Fruit fly (Drosophila melanogaster) whole organism, adult: ENCODE measurements around the gene CG14102.

ENCODE experiments used
- CG11617 ChIP-seq: fragments of 200-800 bp; sonication (Bioruptor generic); optimal IDR thresholded peaks from 2 replicates; lab custom pipeline; 2017; ENCODE audit warnings: mild to moderate bottlenecking, missing biosample characterization, missing genetic modification reagents, missing genetic modification characterization
- CG12768 ChIP-seq: fragments of 200-800 bp; sonication (Bioruptor generic); optimal IDR thresholded peaks from 2 replicates; lab custom pipeline; 2017; ENCODE audit warnings: missing biosample characterization, missing genetic modification characterization, mild to moderate bottlenecking, moderate library complexity, missing genetic modification reagents
- CG14711 ChIP-seq: fragments of 200-800 bp; sonication (Bioruptor generic); optimal IDR thresholded peaks from 2 replicates; lab custom pipeline; 2018; ENCODE audit warnings: missing biosample characterization, mild to moderate bottlenecking, missing genetic modification characterization, moderate library complexity
- CG1620 ChIP-seq: fragments of 200-800 bp; sonication (Bioruptor generic); optimal IDR thresholded peaks from 2 replicates; lab custom pipeline; 2016; ENCODE audit warnings: missing biosample characterization, missing genetic modification characterization
- CG33017 ChIP-seq: fragments of 200-800 bp; sonication (Bioruptor generic); optimal IDR thresholded peaks from 2 replicates; lab custom pipeline; 2018; ENCODE audit warnings: missing biosample characterization, mild to moderate bottlenecking, missing genetic modification characterization, moderate library complexity
- CG5204 ChIP-seq: fragments of 200-800 bp; sonication (Bioruptor generic); optimal IDR thresholded peaks from 2 replicates; lab custom pipeline; 2016; ENCODE audit warnings: missing biosample characterization, missing genetic modification characterization
- CG7045 ChIP-seq: fragments of 200-800 bp; sonication (Bioruptor generic); optimal IDR thresholded peaks from 2 replicates; lab custom pipeline; 2017; ENCODE audit warnings: missing biosample characterization, mild to moderate bottlenecking, missing genetic modification characterization
- CG7101 ChIP-seq: fragments of 200-800 bp; sonication (Bioruptor generic); optimal IDR thresholded peaks from 2 replicates; lab custom pipeline; 2018; ENCODE audit warnings: missing biosample characterization, mild to moderate bottlenecking, missing genetic modification characterization, moderate library complexity
- Clk ChIP-seq: fragments of 200-800 bp; sonication (Bioruptor generic); optimal IDR thresholded peaks from 2 replicates; lab custom pipeline; 2017; ENCODE audit warnings: missing biosample characterization, missing genetic modification characterization
- Crg-1 ChIP-seq: fragments of 200-800 bp; sonication (Bioruptor generic); optimal IDR thresholded peaks from 2 replicates; lab custom pipeline; 2016; ENCODE audit warnings: missing biosample characterization, missing genetic modification characterization
- Hr96 ChIP-seq: fragments of 200-800 bp; sonication (Bioruptor generic); optimal IDR thresholded peaks from 2 replicates; lab custom pipeline; 2016; ENCODE audit warnings: missing biosample characterization, missing genetic modification characterization
- Mnt ChIP-seq: fragments of 200-800 bp; sonication (Bioruptor generic); optimal IDR thresholded peaks from 2 replicates; lab custom pipeline; 2016; ENCODE audit warnings: missing biosample characterization, mild to moderate bottlenecking, missing genetic modification characterization
- bab1 ChIP-seq: fragments of 200-800 bp; sonication (Bioruptor generic); optimal IDR thresholded peaks from 3 replicates; lab custom pipeline; 2019; ENCODE audit warnings: missing biosample characterization, mild to moderate bottlenecking, missing genetic modification characterization, moderate library complexity
- cic ChIP-seq: fragments of 200-800 bp; sonication (Bioruptor generic); optimal IDR thresholded peaks from 2 replicates; lab custom pipeline; 2017; ENCODE audit warnings: missing biosample characterization, mild to moderate bottlenecking, missing genetic modification characterization, moderate library complexity
- cnc ChIP-seq, 2 experiments: fragments of >200 bp; optimal IDR thresholded peaks; 2 replicates each; lab custom pipeline; 2017
- kay ChIP-seq: fragments of 200-800 bp; sonication (Bioruptor generic); peaks from one replicate; lab custom pipeline; 2016; ENCODE audit warnings: missing biosample characterization, missing genetic modification characterization, borderline replicate concordance
- ovo ChIP-seq: fragments of 200-800 bp; sonication (Bioruptor generic); optimal IDR thresholded peaks from 2 replicates; lab custom pipeline; 2016; ENCODE audit warnings: missing biosample characterization, missing genetic modification characterization
- pad ChIP-seq: fragments of 200-800 bp; sonication (Bioruptor generic); optimal IDR thresholded peaks from 3 replicates; lab custom pipeline; 2017; ENCODE audit warnings: missing biosample characterization, missing genetic modification characterization, mild to moderate bottlenecking, moderate library complexity, missing genetic modification reagents
- tj ChIP-seq: fragments of 200-800 bp; sonication (Bioruptor generic); optimal IDR thresholded peaks from 3 replicates; lab custom pipeline; 2017; ENCODE audit warnings: missing biosample characterization, mild to moderate bottlenecking, missing genetic modification characterization, moderate library complexity
- toe ChIP-seq: fragments of 200-800 bp; sonication (Bioruptor generic); optimal IDR thresholded peaks from 2 replicates; lab custom pipeline; 2016; ENCODE audit warnings: missing biosample characterization, missing genetic modification characterization

Gene CG14102

DNA sequence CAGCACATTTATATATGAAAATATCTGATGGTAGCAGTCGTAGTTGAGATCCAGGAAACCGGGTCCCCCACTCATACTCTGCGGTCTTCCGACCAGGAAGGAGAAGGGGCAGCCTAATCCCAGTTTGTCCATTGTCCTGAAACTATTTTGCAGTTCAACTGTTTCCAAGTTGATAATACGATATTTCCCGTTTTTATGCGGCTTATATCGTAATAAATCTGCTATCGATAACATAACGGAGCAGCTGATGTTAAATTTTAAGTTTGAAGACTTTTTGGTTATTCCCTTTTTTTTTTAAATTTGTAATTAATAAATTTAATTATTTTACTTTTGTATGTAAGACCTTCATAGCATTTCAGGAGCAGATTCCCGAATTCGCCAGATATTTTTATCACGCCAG, at the start of gene CG14102:
Gene CG14102 (minus strand): TSS at position 187 of the 400 bp plus-strand sequence.
- TF ChIP-seq CG14711 (tag; lab: Kevin White, UChicago), result no peak
- TF ChIP-seq bab1 (GFP tag; lab: Kevin White, UChicago), result no peak
- no peak for TF ChIP-seq Crg-1
- TF ChIP-seq kay (GFP tag; lab: Kevin White, UChicago), result no peak
- no peak for TF ChIP-seq CG1620 (GFP tag; lab: Kevin White, UChicago)
- TF ChIP-seq cic (GFP tag; lab: Kevin White, UChicago), result no peak
- TF ChIP-seq pad, result no peak
- no peak for TF ChIP-seq ovo (GFP tag; lab: Kevin White, UChicago)
- no peak for TF ChIP-seq CG7101 (tag; lab: Kevin White, UChicago)
- no peak for TF ChIP-seq tj (GFP tag; lab: Kevin White, UChicago)
- no peak for TF ChIP-seq CG11617 (GFP tag; lab: Kevin White, UChicago)
- no peak for TF ChIP-seq cnc (optimal IDR thresholded peaks at IDR 0.05; lab: Kevin White, UChicago)
- no peak for TF ChIP-seq toe (GFP tag; lab: Kevin White, UChicago)
- TF ChIP-seq Hr96 (GFP tag; lab: Kevin White, UChicago), result no peak
- TF ChIP-seq Clk (GFP tag; lab: Kevin White, UChicago), result no peak
- TF ChIP-seq CG7045 (GFP tag; lab: Kevin White, UChicago), result no peak
- TF ChIP-seq CG12768 (GFP tag; lab: Kevin White, UChicago), result no peak
- no peak for TF ChIP-seq Mnt
- TF ChIP-seq CG33017 (tag; lab: Kevin White, UChicago), result no peak
- no peak for TF ChIP-seq CG5204 (GFP tag; lab: Kevin White, UChicago)

DNA sequence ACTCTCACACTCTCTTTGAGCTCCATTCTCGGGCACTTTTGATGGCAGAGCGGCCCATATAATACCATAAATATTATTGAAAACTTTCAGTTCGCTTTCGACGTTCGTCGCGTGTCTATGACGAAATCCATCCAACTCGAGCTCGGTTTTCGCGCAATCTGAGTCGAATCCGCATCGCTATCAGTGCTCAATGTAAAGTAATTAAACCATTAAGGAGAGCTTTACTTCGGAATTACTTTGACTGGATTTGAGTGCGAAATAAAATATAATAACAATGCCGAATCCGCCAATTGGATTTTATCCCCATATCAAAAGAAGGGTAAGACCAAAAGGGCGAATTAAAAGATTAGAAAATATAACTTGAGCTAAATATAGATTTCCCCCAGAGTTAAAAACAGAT, 47.0 kb upstream of the CG14102 start:
- TF ChIP-seq kay (GFP tag; lab: Kevin White, UChicago) (peak; percentile 76), pad (no peak)

DNA sequence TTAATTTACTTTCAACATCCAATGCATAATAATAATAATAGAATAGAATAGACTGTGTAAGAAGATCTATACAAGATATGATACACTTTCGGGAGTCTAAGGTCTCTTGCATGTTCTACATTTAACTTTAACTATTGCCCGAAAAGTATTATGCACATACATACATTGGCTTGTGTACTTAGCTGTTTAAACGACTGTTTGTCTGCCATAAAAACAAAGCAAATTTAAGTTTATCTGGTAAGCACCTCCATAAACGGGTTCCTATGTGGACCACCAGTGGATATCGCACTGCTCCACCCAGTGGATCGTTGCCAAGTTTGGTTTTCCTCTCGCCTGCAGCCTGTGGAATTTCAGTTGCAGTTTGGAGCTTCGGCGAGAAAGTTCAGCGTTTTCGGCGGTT, 45.9 kb upstream of the CG14102 start:
- TF ChIP-seq CG33017 (tag; lab: Kevin White, UChicago), result no peak
- TF ChIP-seq CG7045 (GFP tag; lab: Kevin White, UChicago), result no peak
- no peak for TF ChIP-seq pad
- TF ChIP-seq CG7101 (tag; lab: Kevin White, UChicago), result no peak
- no peak for TF ChIP-seq Crg-1
- no peak for TF ChIP-seq cic (GFP tag; lab: Kevin White, UChicago)
- TF ChIP-seq Mnt, result no peak
- TF ChIP-seq bab1 (GFP tag; lab: Kevin White, UChicago), result no peak
- TF ChIP-seq toe (GFP tag; lab: Kevin White, UChicago), result no peak
- no peak for TF ChIP-seq CG11617 (GFP tag; lab: Kevin White, UChicago)
- no peak for TF ChIP-seq tj (GFP tag; lab: Kevin White, UChicago)
- TF ChIP-seq kay (GFP tag; lab: Kevin White, UChicago), result no peak
- no peak for TF ChIP-seq Clk (GFP tag; lab: Kevin White, UChicago)
- no peak for TF ChIP-seq cnc (optimal IDR thresholded peaks at IDR 0.05; lab: Kevin White, UChicago)
- no peak for TF ChIP-seq CG14711 (tag; lab: Kevin White, UChicago)
- no peak for TF ChIP-seq CG12768 (GFP tag; lab: Kevin White, UChicago)

- TF ChIP-seq tj (GFP tag; lab: Kevin White, UChicago), result peak; percentile 94
- TF ChIP-seq CG14711 (tag; lab: Kevin White, UChicago), result no peak
Measured at dm6 chr3L:19845907-19846301, 44.8 kb upstream of the CG14102 start.

DNA sequence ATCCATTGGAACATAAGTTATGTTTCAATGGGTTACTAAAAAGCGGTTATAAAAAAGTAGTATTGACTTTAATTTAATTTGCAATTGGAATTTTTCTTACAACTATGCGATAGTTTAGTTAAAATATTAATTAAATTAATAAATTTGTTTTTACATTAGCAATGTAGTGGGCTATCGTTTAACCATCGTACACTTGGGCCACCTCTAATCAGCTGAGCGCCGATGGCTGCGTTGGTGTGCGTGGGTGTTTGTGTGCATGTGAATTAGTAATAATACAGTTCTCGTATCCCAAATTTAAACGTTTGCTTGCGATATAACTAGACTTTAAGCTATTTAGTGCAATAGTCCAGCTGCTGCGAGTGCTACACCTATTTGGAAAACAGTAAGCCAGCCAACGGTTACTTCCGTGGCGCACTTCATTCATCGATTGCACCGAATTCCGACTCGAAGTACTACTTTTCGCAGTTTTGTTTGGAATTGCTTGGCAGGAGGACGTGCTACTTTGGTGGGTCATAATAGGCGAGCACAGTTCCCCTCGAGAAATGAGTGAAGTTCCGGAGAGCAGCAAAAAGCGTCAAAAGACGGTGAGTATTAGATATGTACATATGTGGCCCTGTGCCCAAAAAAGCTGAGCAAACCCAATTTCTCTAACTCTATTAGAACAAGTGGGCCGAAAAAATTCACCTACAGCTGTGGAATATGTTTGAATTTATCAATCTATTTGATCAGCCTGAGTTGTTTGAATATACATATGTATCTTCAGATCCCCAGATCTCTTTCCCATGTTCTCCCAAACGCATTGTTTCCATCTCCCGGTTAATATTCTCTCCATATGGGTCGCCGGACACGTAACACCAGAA, 44.2 kb upstream of the CG14102 start, which contains the start of gene Papss:
Gene Papss (plus strand): TSS at position 247 of the 860 bp plus-strand sequence.
- TF ChIP-seq Clk (GFP tag; lab: Kevin White, UChicago) (no peak), CG12768 (GFP tag; lab: Kevin White, UChicago) (no peak), CG1620 (GFP tag; lab: Kevin White, UChicago) (no peak), CG33017 (tag; lab: Kevin White, UChicago) (peak; percentile 19), CG11617 (GFP tag; lab: Kevin White, UChicago) (peak; percentile 26), CG14711 (tag; lab: Kevin White, UChicago) (peak; percentile 37), toe (GFP tag; lab: Kevin White, UChicago) (no peak), CG5204 (GFP tag; lab: Kevin White, UChicago) (no peak), Crg-1 (no peak), cic (GFP tag; lab: Kevin White, UChicago) (no peak), kay (GFP tag; lab: Kevin White, UChicago) (no peak), CG7045 (GFP tag; lab: Kevin White, UChicago) (no peak), Mnt (peak; percentile 53), bab1 (GFP tag; lab: Kevin White, UChicago) (peak; percentile 66), Hr96 (GFP tag; lab: Kevin White, UChicago) (no peak), CG7101 (tag; lab: Kevin White, UChicago) (peak; percentile 32), tj (GFP tag; lab: Kevin White, UChicago) (no peak), ovo (GFP tag; lab: Kevin White, UChicago) (no peak), cnc (optimal IDR thresholded peaks at IDR 0.05; lab: Kevin White, UChicago) (no peak), pad (no peak)

- TF ChIP-seq CG11617 (GFP tag; lab: Kevin White, UChicago) (no peak), Crg-1 (no peak)
Measured at dm6 chr3L:19844507-19844906, 43.4 kb upstream of the CG14102 start.
